Fruit fly (Drosophila melanogaster): ENCODE data around the gene Rox8.

DNA sequence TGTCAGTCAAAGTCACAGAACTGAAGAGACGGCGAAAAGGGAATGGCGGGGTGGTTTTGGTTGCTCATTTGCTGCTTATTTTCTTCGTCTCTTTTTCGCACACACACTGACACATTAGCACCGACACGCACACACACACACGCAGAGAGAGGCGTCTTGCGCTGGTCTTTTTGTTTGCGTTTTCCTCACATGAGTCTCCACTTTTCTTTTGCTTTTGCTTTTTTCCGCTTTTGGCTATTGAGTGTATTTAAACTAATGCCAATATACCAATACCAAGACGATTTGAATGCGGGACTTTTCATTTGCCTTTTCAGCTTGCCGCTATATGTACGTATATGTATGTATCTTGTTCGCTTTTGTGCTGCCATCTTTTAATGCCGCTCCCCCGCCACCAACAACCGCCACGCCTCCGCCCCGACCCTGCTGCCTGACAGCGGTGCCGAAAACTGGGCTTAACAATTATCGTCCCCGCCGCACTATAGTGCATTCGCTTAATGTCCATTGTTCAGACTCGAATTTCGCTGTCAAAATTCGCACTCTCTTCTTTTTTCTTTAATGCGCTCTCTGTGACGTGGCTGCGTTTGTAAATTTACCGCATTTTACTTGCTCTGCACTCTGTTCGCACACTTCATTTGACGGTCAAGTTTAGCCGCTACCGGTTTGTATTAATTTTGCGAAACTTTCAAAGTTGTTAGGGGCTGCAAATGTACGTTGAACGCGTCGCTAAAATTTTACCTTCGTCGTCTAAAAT lies 664 bp downstream of the Rox8 start, which contains the start of gene CG5986:
- TF ChIP-seq CG8632 (GFP tag; optimal IDR thresholded peaks at IDR 0.05): no peak
- TF ChIP-seq acj6 (GFP tag; optimal IDR thresholded peaks at IDR 0.05): no peak
- TF ChIP-seq fkh (GFP tag; optimal IDR thresholded peaks at IDR 0.05): peak; percentile 66
- no peak for TF ChIP-seq Ets96B (tag; optimal IDR thresholded peaks at IDR 0.05)

Measured in whole organism, prepupa.